Worm (Caenorhabditis elegans) whole organism, young adult: Measurements from ENCODE around the gene rab-35.

Source experiments
- B0019.2 ChIP-seq: fragments of 200-800 bp; sonication (Bioruptor generic); conservative IDR thresholded peaks from 2 replicates; pipeline ENCODE4 v1.3.6; 2022; ENCODE audit warnings: missing genetic modification reagents, missing genetic modification characterization, missing compliant biosample characterization
- B0035.1 ChIP-seq: sonication (generic microtip); optimal IDR thresholded peaks from 2 replicates; lab custom pipeline; 2016; ENCODE audit warnings: missing genetic modification characterization, mild to moderate bottlenecking, missing compliant biosample characterization, missing genotype, missing genetic modification reagents
- F22D6.2 ChIP-seq: sonication (generic microtip); optimal IDR thresholded peaks from 2 replicates; lab custom pipeline; 2016; ENCODE audit warnings: mild to moderate bottlenecking, missing genetic modification characterization, missing compliant biosample characterization
- F23B12.7 ChIP-seq: sonication (generic microtip); optimal IDR thresholded peaks from 2 replicates; lab custom pipeline; 2017; ENCODE audit warnings: missing genetic modification characterization, mild to moderate bottlenecking, missing compliant biosample characterization, antibody characterized with exemption, moderate library complexity; ENCODE audit not compliant: insufficient read depth
- T26A5.8 ChIP-seq: sonication (generic microtip); optimal IDR thresholded peaks from 2 replicates; lab custom pipeline; 2016; ENCODE audit warnings: missing genetic modification characterization, missing compliant biosample characterization
- Y79H2A.3 ChIP-seq: fragments of 200-800 bp; sonication (Bioruptor generic); conservative IDR thresholded peaks from 2 replicates; pipeline ENCODE4 v1.3.6; 2022; ENCODE audit warnings: missing genetic modification reagents, missing genetic modification characterization, missing compliant biosample characterization
- ZK185.1 ChIP-seq: sonication (generic microtip); optimal IDR thresholded peaks from 2 replicates; lab custom pipeline; 2016; ENCODE audit warnings: mild to moderate bottlenecking, missing genetic modification characterization, missing compliant biosample characterization; ENCODE audit not compliant: poor library complexity, severe bottlenecking
- attf-6 ChIP-seq: fragments of 200-800 bp; sonication (Bioruptor generic); IDR thresholded peaks from 2 replicates; pipeline ENCODE4 v1.3.6; 2022; ENCODE audit warnings: missing genetic modification reagents, missing genetic modification characterization, missing compliant biosample characterization
- bed-1 ChIP-seq: fragments of 200-800 bp; sonication (Bioruptor generic); IDR thresholded peaks from 2 replicates; pipeline ENCODE4 v1.3.6; 2022; ENCODE audit warnings: missing genetic modification reagents, missing genetic modification characterization, missing compliant biosample characterization
- bed-2 ChIP-seq: fragments of 200-800 bp; sonication (Bioruptor generic); IDR thresholded peaks from 2 replicates; pipeline ENCODE4 v1.3.6; 2022; ENCODE audit warnings: missing genetic modification reagents, missing genetic modification characterization, missing compliant biosample characterization
- ceh-27 ChIP-seq: fragments of 200-800 bp; sonication (Bioruptor generic); optimal IDR thresholded peaks from 2 replicates; lab custom pipeline; 2018; ENCODE audit warnings: mild to moderate bottlenecking, missing genetic modification characterization, moderate library complexity, missing compliant biosample characterization
- chd-7 ChIP-seq: sonication (generic microtip); optimal IDR thresholded peaks from 2 replicates; lab custom pipeline; 2016; ENCODE audit warnings: mild to moderate bottlenecking, missing genetic modification characterization, moderate library complexity, missing compliant biosample characterization
- dpff-1 ChIP-seq: sonication (generic microtip); optimal IDR thresholded peaks from 2 replicates; lab custom pipeline; 2017; ENCODE audit warnings: mild to moderate bottlenecking, missing genetic modification characterization, missing compliant biosample characterization
- egl-18 ChIP-seq: fragments of 200-800 bp; sonication (Bioruptor generic); IDR thresholded peaks from 2 replicates; pipeline ENCODE4 v1.3.6; 2022; ENCODE audit warnings: missing genetic modification reagents, missing genetic modification characterization, missing compliant biosample characterization
- ekl-4 ChIP-seq: fragments of 200-800 bp; sonication (Bioruptor generic); IDR thresholded peaks from 2 replicates; pipeline ENCODE4 v1.3.6; 2022; ENCODE audit warnings: missing genetic modification reagents, missing genetic modification characterization, missing compliant biosample characterization
- fkh-3 ChIP-seq: sonication (generic microtip); optimal IDR thresholded peaks from 2 replicates; lab custom pipeline; 2016; ENCODE audit warnings: mild to moderate bottlenecking, missing genetic modification characterization, missing compliant biosample characterization
- hlh-12 ChIP-seq: sonication (generic microtip); optimal IDR thresholded peaks from 2 replicates; lab custom pipeline; 2016; ENCODE audit warnings: missing genetic modification characterization, missing compliant biosample characterization
- hmg-1.2 ChIP-seq: fragments of 200-800 bp; sonication (Bioruptor generic); IDR thresholded peaks from 2 replicates; pipeline ENCODE4 v1.3.6; 2022; ENCODE audit warnings: missing genetic modification reagents, missing genetic modification characterization, missing compliant biosample characterization
- lir-1 ChIP-seq: fragments of 200-800 bp; sonication (Bioruptor generic); conservative IDR thresholded peaks from 2 replicates; pipeline ENCODE4 v1.3.6; 2022; ENCODE audit warnings: missing genetic modification reagents, missing genetic modification characterization, missing compliant biosample characterization
- lsl-1 ChIP-seq: fragments of 200-800 bp; sonication (Bioruptor generic); optimal IDR thresholded peaks from 2 replicates; lab custom pipeline; 2018; ENCODE audit warnings: mild to moderate bottlenecking, missing genetic modification characterization, moderate library complexity, missing compliant biosample characterization
- lsy-27 ChIP-seq: sonication (generic microtip); optimal IDR thresholded peaks from 2 replicates; lab custom pipeline; 2017; ENCODE audit warnings: missing genetic modification characterization, mild to moderate bottlenecking, missing compliant biosample characterization, antibody characterized with exemption, missing genotype, borderline replicate concordance; ENCODE audit not compliant: insufficient read depth
- madf-6 ChIP-seq: fragments of 200-800 bp; sonication (Bioruptor generic); IDR thresholded peaks from 2 replicates; pipeline ENCODE4 v1.3.6; 2022; ENCODE audit warnings: missing genetic modification reagents, missing genetic modification characterization, missing compliant biosample characterization
- mel-28 ChIP-seq: sonication (generic microtip); optimal IDR thresholded peaks from 2 replicates; lab custom pipeline; 2016; ENCODE audit warnings: borderline replicate concordance, mild to moderate bottlenecking, missing genetic modification characterization, missing compliant biosample characterization
- nfya-1 ChIP-seq: sonication (generic microtip); optimal IDR thresholded peaks from 2 replicates; lab custom pipeline; 2017; ENCODE audit warnings: antibody characterized with exemption, missing compliant biosample characterization, missing genetic modification characterization, borderline replicate concordance; ENCODE audit not compliant: insufficient read depth
- nhr-80 ChIP-seq: sonication (generic microtip); optimal IDR thresholded peaks from 2 replicates; lab custom pipeline; 2016; ENCODE audit warnings: missing genetic modification characterization, missing compliant biosample characterization
- nhr-90 ChIP-seq: sonication (generic microtip); optimal IDR thresholded peaks from 2 replicates; lab custom pipeline; 2016; ENCODE audit warnings: missing genotype, mild to moderate bottlenecking, missing genetic modification characterization, missing compliant biosample characterization
- pbrm-1 ChIP-seq: fragments of 200-800 bp; sonication (Bioruptor generic); IDR thresholded peaks from 2 replicates; pipeline ENCODE4 v1.3.6; 2022; ENCODE audit warnings: missing genetic modification reagents, missing genetic modification characterization, missing compliant biosample characterization
- snpc-3.4 ChIP-seq: sonication (generic microtip); optimal IDR thresholded peaks from 2 replicates; lab custom pipeline; 2017; ENCODE audit warnings: missing genetic modification characterization, mild to moderate bottlenecking, missing compliant biosample characterization, antibody characterized with exemption, moderate library complexity, missing genotype, missing genetic modification reagents
- sptf-2 ChIP-seq: fragments of 200-800 bp; sonication (Bioruptor generic); optimal IDR thresholded peaks from 2 replicates; lab custom pipeline; 2018; ENCODE audit warnings: mild to moderate bottlenecking, missing genetic modification characterization, missing compliant biosample characterization
- tbx-9 ChIP-seq: sonication (generic microtip); optimal IDR thresholded peaks from 2 replicates; lab custom pipeline; 2016; ENCODE audit warnings: borderline replicate concordance, missing genetic modification characterization, inconsistent platforms, missing compliant biosample characterization
- xnd-1 ChIP-seq: sonication (generic microtip); optimal IDR thresholded peaks from 2 replicates; lab custom pipeline; 2016; ENCODE audit warnings: missing genotype, missing genetic modification reagents, missing genetic modification characterization, missing compliant biosample characterization
- ztf-22 ChIP-seq: fragments of 200-800 bp; sonication (Bioruptor generic); optimal IDR thresholded peaks from 2 replicates; lab custom pipeline; 2018; ENCODE audit warnings: mild to moderate bottlenecking, missing genetic modification characterization, moderate library complexity, missing compliant biosample characterization
- ztf-28 ChIP-seq: fragments of 200-800 bp; sonication (Bioruptor generic); IDR thresholded peaks from 2 replicates; pipeline ENCODE4 v1.3.6; 2022; ENCODE audit warnings: missing genetic modification reagents, missing genetic modification characterization, missing compliant biosample characterization
- ztf-3 ChIP-seq: fragments of 200-800 bp; sonication (Bioruptor generic); optimal IDR thresholded peaks from 2 replicates; lab custom pipeline; 2018; ENCODE audit warnings: mild to moderate bottlenecking, missing genetic modification characterization, missing compliant biosample characterization
- ztf-6 ChIP-seq: fragments of 200-800 bp; sonication (Bioruptor generic); IDR thresholded peaks from 2 replicates; pipeline ENCODE4 v1.3.6; 2022; ENCODE audit warnings: missing genetic modification reagents, missing genetic modification characterization, missing compliant biosample characterization

Gene rab-35

DNA sequence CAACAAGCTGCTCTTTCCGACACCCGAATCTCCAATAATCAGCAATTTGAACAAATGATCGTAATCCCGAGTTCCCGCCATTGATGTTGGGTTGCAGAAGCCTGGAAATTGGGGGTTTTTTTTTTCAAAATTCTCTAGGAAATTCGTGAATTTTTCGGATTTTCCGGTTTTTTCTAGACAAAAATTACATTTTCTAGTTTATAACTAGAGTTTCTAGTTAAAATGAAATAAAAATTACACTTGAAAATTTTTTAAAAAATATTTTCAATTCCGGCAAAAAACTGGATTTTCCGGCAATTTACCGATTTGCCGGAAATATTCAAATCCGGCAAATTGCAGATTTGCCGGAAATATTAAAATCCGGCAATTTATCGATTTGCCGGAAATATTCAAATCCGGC, at the start of gene rab-35:
rab-35 (minus strand) TSS at position 101 of the 400 bp plus-strand sequence.
- TF ChIP-seq sptf-2 (GFP tag; lab: Kevin White, UChicago) = no peak
- no peak for TF ChIP-seq lsl-1 (GFP tag; lab: Kevin White, UChicago)
- TF ChIP-seq madf-6 (GFP tag; lab: Robert Waterston, UW) = no peak

DNA sequence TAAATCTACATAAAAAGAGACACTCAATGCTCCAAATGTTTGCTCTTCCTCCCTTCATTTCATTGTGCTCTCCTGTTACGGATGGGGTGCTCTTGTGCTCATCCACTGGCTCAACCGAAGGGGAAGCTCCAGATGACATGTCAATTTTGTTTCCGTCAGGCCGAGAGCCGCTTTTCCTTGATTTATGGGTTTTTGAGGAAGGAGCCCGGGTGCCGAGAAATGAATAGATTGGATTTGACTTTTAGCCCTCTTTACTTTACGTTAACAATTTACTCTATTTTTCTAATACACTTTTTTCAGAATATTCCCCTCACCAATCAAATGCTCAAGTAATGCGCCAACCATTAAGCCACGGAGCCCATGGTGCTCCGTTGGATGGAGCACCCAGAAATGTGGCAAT, 48.8 kb upstream of the rab-35 start, which contains the start of gene T28D6.4:
T28D6.4 (plus strand) TSS at position 301 of the 400 bp plus-strand sequence.
- TF ChIP-seq lsl-1 (GFP tag; lab: Kevin White, UChicago) (no peak), fkh-3 (no peak), bed-1 (GFP tag; lab: Robert Waterston, UW) (no peak), mel-28 (tag; lab: Kevin White, UChicago) (no peak), ekl-4 (GFP tag; lab: Robert Waterston, UW) (no peak), attf-6 (no peak), F22D6.2 (tag; lab: Kevin White, UChicago) (no peak)

DNA sequence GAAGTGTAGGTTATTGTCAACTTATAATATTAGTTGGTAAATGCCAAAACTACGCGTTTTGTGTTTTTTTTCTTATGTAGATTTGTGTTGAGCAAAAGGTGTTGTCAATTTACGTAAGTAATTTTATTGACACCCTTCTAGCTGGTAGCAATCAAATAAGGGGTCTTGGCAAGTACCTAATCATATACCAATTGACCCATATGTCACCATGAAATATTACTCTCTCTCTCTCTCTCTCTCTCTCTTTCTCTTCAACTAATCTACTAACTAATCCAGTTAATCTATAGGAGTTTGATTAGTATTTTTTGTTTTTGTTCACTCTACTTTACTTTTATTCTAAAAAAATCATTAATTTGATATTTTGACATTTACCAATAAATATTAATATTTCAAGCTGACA, 48.1 kb upstream of the rab-35 start:
- TF ChIP-seq xnd-1 (tag; lab: Kevin White, UChicago) (no peak), nhr-80 (no peak), ztf-22 (no peak), ceh-27 (GFP tag; lab: Kevin White, UChicago) (no peak), ztf-6 (no peak), egl-18 (no peak), snpc-3.4 (tag; lab: Kevin White, UChicago) (no peak), lsy-27 (tag; lab: Kevin White, UChicago) (no peak)

DNA sequence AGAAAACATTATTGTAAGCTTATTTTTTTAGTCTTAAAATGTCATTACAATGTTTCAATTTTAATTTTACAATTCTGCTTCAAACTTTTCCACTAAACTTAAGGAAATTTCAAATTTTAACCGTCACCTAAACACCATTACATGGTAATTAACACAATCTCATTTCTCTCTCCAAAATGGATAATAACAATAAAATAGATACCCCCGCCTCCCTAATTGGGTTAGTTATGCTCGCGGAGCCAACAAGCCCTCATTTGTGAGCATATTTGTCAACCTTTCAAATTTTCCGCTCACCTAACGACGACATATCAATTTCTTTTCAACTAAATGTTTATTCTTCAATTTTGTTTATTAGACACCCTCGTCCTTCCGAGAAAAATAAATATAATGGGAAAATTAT, 46.9 kb upstream of the rab-35 start:
- TF ChIP-seq pbrm-1 (GFP tag; lab: Robert Waterston, UW) (no peak), chd-7 (no peak), lsl-1 (GFP tag; lab: Kevin White, UChicago) (no peak), Y79H2A.3 (no peak), nhr-90 (tag; lab: Kevin White, UChicago) (no peak), lir-1 (GFP tag; lab: Robert Waterston, UW) (no peak), nfya-1 (tag; lab: Kevin White, UChicago) (no peak), ZK185.1 (tag; lab: Kevin White, UChicago) (no peak), B0035.1 (tag; lab: Kevin White, UChicago) (no peak), hlh-12 (tag; lab: Kevin White, UChicago) (no peak), tbx-9 (tag; lab: Kevin White, UChicago) (no peak), ztf-3 (no peak), ztf-28 (GFP tag; lab: Robert Waterston, UW) (no peak), dpff-1 (tag; lab: Kevin White, UChicago) (no peak), bed-2 (no peak), F23B12.7 (tag; lab: Kevin White, UChicago) (no peak)
- TF ChIP-seq, all 124 proteins: peak for 0

DNA sequence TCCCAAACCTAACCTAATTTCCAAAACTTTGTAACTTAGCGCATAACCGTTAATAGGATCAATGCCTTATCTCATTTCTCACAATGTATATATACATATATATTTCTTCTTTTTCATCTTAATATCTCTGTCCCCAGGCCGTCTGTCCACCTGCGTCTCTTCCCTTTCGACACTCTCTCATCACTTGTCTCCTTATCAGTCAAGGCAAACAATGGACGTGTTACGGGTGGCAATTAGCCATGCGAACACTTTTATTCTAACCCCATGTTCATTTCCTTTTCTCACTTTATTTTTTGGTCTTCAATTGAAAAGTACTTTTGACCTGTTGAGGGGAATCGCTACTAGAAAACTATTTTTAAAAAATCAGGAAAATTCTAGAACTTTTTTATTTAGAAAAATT, 46.1 kb upstream of the rab-35 start:
- TF ChIP-seq snpc-3.4 (tag; lab: Kevin White, UChicago) (no peak), T26A5.8 (tag; lab: Kevin White, UChicago) (no peak), B0019.2 (no peak), hmg-1.2 (GFP tag; lab: Robert Waterston, UW) (peak; percentile 71; the same call in 1 of the 2 replicates), nhr-80 (peak; percentile 27)
- TF ChIP-seq, all 124 proteins: peak for 2
